Fruit fly (Drosophila melanogaster) S2 (cell line): ENCODE measurements around the gene DopEcR.

Experiments
- CG8478 ChIP-seq: fragments of >200 bp; optimal IDR thresholded peaks from 2 replicates; lab custom pipeline; 2018
- CTCF ChIP-seq, 2 experiments: fragments of >200 bp; optimal IDR thresholded peaks; 2 replicates each; lab custom pipeline; 2018

The DopEcR gene

dm6 chr3L:4409134-4409897 is 29.1 kb upstream of the DopEcR start:
- TF ChIP-seq CTCF (optimal IDR thresholded peaks at IDR 0.05; lab: Kevin White, UChicago) (no peak), CG8478 (lab: Kevin White, UChicago) (no peak)

dm6 chr3L:4408313-4409133 is 28.3 kb upstream of the DopEcR start:
- TF ChIP-seq CG8478 (lab: Kevin White, UChicago) (no peak), CTCF (optimal IDR thresholded peaks at IDR 0.05; lab: Kevin White, UChicago) (no peak)

- TF ChIP-seq CG8478 (lab: Kevin White, UChicago) (no peak), CTCF (optimal IDR thresholded peaks at IDR 0.05; lab: Kevin White, UChicago) (no peak)
Measured at dm6 chr3L:4407743-4408142, 27.6 kb upstream of the DopEcR start.

- no peak for TF ChIP-seq CTCF (optimal IDR thresholded peaks at IDR 0.05; lab: Kevin White, UChicago)
Measured at dm6 chr3L:4406653-4407257, 26.6 kb upstream of the DopEcR start, which contains the start of gene TP53INP. TSS of gene TP53INP (plus strand) at chr3L:4406943.

- TF ChIP-seq CTCF (optimal IDR thresholded peaks at IDR 0.05; lab: Kevin White, UChicago): no peak
- no peak for TF ChIP-seq CG8478 (lab: Kevin White, UChicago)
Measured at dm6 chr3L:4405922-4406321, 25.7 kb upstream of the DopEcR start, which contains the start of gene CG15019. TSS of gene CG15019 (minus strand) at chr3L:4406059.

- TF ChIP-seq CG8478 (lab: Kevin White, UChicago) (no peak), CTCF (optimal IDR thresholded peaks at IDR 0.05; lab: Kevin White, UChicago) (no peak)
Measured at dm6 chr3L:4403180-4403769, 23.1 kb upstream of the DopEcR start, which contains the start of gene Syx17. TSS of gene Syx17 (plus strand) at chr3L:4403487.

- TF ChIP-seq CG8478 (lab: Kevin White, UChicago) (no peak), CTCF (optimal IDR thresholded peaks at IDR 0.05; lab: Kevin White, UChicago) (no peak)
Measured at dm6 chr3L:4401241-4401640, 21.1 kb upstream of the DopEcR start.

dm6 chr3L:4399905-4400304 is 19.7 kb upstream of the DopEcR start:
- TF ChIP-seq CTCF (optimal IDR thresholded peaks at IDR 0.05; lab: Kevin White, UChicago): no peak
- no peak for TF ChIP-seq CG8478 (lab: Kevin White, UChicago)

- TF ChIP-seq CTCF (optimal IDR thresholded peaks at IDR 0.05; lab: Kevin White, UChicago): no peak
- TF ChIP-seq CG8478 (lab: Kevin White, UChicago): no peak
Measured at dm6 chr3L:4397874-4398273, 17.7 kb upstream of the DopEcR start.

dm6 chr3L:4397137-4397536 is 16.9 kb upstream of the DopEcR start:
- TF ChIP-seq CG8478 (lab: Kevin White, UChicago): no peak
- no peak for TF ChIP-seq CTCF (optimal IDR thresholded peaks at IDR 0.05; lab: Kevin White, UChicago)

- TF ChIP-seq CG8478 (lab: Kevin White, UChicago) (no peak), CTCF (optimal IDR thresholded peaks at IDR 0.05; lab: Kevin White, UChicago) (no peak)
Measured at dm6 chr3L:4396372-4396771, 16.2 kb upstream of the DopEcR start.

dm6 chr3L:4395501-4396073 is 15.4 kb upstream of the DopEcR start:
- no peak for TF ChIP-seq CTCF (optimal IDR thresholded peaks at IDR 0.05; lab: Kevin White, UChicago)
- no peak for TF ChIP-seq CG8478 (lab: Kevin White, UChicago)

dm6 chr3L:4393642-4394041 is 13.5 kb upstream of the DopEcR start:
- TF ChIP-seq CG8478 (lab: Kevin White, UChicago): no peak
- TF ChIP-seq CTCF (optimal IDR thresholded peaks at IDR 0.05; lab: Kevin White, UChicago): no peak

dm6 chr3L:4392851-4393250 is 12.7 kb upstream of the DopEcR start:
- TF ChIP-seq CTCF (optimal IDR thresholded peaks at IDR 0.05; lab: Kevin White, UChicago): no peak
- TF ChIP-seq CG8478 (lab: Kevin White, UChicago): no peak
